Worm (Caenorhabditis elegans) whole organism, L4/young adult: Measurements from ENCODE around the gene Y51B9A.14.

Experiments used
- dao-5 ChIP-seq: sonication (generic microtip); optimal IDR thresholded peaks from 2 replicates; lab custom pipeline; 2016; ENCODE audit warnings: missing genotype, missing genetic modification characterization, moderate library complexity, missing compliant biosample characterization
- him-1 ChIP-seq: sonication (generic microtip); optimal IDR thresholded peaks from 2 replicates; lab custom pipeline; 2016; ENCODE audit warnings: missing genotype, missing genetic modification reagents, missing genetic modification characterization, missing compliant biosample characterization

- TF ChIP-seq dao-5 (tag; lab: Kevin White, UChicago) (no peak), him-1 (no peak)
These were observed 20.7 kb upstream of the Y51B9A.14 start for ce11 chrII:9418843-9419532.
